Worm (Caenorhabditis elegans): ENCODE data around the gene hmt-1.
A peak's percentile ranks its signal among the peaks of the same experiment; 100 is the strongest.

The hmt-1 gene

DNA sequence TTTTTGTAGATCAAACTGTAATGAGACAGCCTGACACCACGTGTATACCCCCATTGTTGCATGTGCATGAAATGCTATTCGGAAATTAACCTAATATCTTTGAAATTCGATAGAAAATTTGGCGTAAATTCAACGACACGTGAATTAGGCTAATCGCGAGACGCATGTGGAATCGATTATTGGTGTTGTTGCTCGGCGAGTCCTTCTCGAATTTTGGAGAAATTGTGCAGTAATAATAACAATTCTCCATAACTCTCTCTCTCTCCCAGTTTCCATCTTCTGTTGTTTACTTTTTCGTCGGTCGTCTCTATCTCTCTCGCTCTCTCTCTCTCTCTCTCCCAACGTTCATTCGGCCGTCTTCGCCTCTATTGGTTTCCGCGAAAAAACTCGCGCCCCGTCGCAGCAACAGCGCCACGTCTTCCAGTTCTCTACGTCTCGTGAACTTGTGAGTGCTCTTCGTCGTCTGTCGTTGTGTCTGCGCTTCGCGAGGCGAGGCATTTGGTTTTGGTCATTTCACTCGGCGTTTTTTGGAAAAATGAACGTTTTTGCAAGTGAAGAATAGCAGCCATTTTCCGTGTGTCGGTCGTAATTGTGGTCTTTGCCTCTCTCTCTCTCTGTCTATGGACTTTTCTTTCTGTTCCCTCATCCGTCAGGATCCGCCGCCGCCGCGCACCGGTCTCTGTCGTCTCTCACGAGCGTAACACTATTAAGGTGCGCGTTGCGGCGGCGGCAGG is 45.1 kb downstream of the hmt-1 start (continued):
- TF ChIP-seq ceh-90 (tag; optimal IDR thresholded peaks at IDR 0.05) (no peak), nhr-47 (tag; optimal IDR thresholded peaks at IDR 0.05) (peak; percentile 72), unc-30 (tag; optimal IDR thresholded peaks at IDR 0.05) (no peak), irx-1 (tag; optimal IDR thresholded peaks at IDR 0.05) (no peak), dsc-1 (tag; optimal IDR thresholded peaks at IDR 0.05) (peak; percentile 90), lin-13 (GFP tag; optimal IDR thresholded peaks at IDR 0.05) (peak; percentile 12), C16A3.4 (tag; optimal IDR thresholded peaks at IDR 0.05) (peak; percentile 20), ceh-88 (GFP tag; IDR thresholded peaks at IDR 0.05) (peak; percentile 18; the same call in 1 of the 2 replicates), hpl-2 (GFP tag; optimal IDR thresholded peaks at IDR 0.05) (no peak), nhr-77 (tag; optimal IDR thresholded peaks at IDR 0.05) (peak; percentile 13)

- no peak for TF ChIP-seq efl-3 (GFP tag; optimal IDR thresholded peaks at IDR 0.05)
- TF ChIP-seq mef-2 (tag; optimal IDR thresholded peaks at IDR 0.05), result no peak
- no peak for TF ChIP-seq grh-1 (GFP tag; IDR thresholded peaks at IDR 0.05)
- TF ChIP-seq nhr-20 (tag; optimal IDR thresholded peaks at IDR 0.05), result no peak
- TF ChIP-seq nhr-11 (tag; optimal IDR thresholded peaks at IDR 0.05), result no peak
- no peak for TF ChIP-seq ceh-8 (GFP tag; optimal IDR thresholded peaks at IDR 0.05)
- no peak for TF ChIP-seq aly-2 (tag; optimal IDR thresholded peaks at IDR 0.05)
- TF ChIP-seq egl-27 (tag; optimal IDR thresholded peaks at IDR 0.05), result no peak
- TF ChIP-seq jun-1 (tag; optimal IDR thresholded peaks at IDR 0.05), result no peak
- TF ChIP-seq unc-98 (GFP tag; IDR thresholded peaks at IDR 0.05), result no peak
- no peak for TF ChIP-seq snu-23 (GFP tag; optimal IDR thresholded peaks at IDR 0.05)
- TF ChIP-seq ceh-63 (GFP tag; optimal IDR thresholded peaks at IDR 0.05), result no peak
- TF ChIP-seq zip-4 (GFP tag; optimal IDR thresholded peaks at IDR 0.05), result no peak
Observed at ce11 chrIII:11054032-11054431, 45.7 kb downstream of the hmt-1 start.

DNA sequence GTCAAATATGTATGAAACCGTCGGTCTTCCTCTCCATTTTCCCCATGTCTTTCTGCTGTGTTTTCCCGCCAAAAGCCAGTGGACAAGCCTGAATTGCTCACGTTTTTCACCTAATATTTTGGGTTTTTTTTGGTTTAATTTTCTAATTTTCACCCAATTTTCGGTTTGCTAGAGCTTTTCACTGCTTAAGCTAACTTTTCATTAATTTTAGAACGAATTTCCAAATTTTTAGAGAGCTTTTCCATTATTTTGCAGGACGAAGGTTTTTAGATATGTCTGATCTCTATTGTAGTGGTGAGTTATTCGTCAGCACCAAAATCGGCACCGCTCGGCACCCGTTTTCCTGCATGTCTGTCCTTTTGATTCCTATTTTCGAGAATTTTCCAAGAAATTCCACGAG is 46.2 kb downstream of the hmt-1 start:
- TF ChIP-seq nhr-47 (tag; optimal IDR thresholded peaks at IDR 0.05) (no peak), nhr-71 (tag; optimal IDR thresholded peaks at IDR 0.05) (no peak), skn-1 (tag; optimal IDR thresholded peaks at IDR 0.05) (no peak), sptf-1 (tag; optimal IDR thresholded peaks at IDR 0.05) (no peak), zip-4 (GFP tag; optimal IDR thresholded peaks at IDR 0.05) (no peak), nhr-84 (tag; optimal IDR thresholded peaks at IDR 0.05) (no peak), nhr-237 (tag; optimal IDR thresholded peaks at IDR 0.05) (no peak), hlh-4 (tag; optimal IDR thresholded peaks at IDR 0.05) (no peak), aha-1 (tag; optimal IDR thresholded peaks at IDR 0.05) (no peak), unc-98 (GFP tag; IDR thresholded peaks at IDR 0.05) (no peak)

DNA sequence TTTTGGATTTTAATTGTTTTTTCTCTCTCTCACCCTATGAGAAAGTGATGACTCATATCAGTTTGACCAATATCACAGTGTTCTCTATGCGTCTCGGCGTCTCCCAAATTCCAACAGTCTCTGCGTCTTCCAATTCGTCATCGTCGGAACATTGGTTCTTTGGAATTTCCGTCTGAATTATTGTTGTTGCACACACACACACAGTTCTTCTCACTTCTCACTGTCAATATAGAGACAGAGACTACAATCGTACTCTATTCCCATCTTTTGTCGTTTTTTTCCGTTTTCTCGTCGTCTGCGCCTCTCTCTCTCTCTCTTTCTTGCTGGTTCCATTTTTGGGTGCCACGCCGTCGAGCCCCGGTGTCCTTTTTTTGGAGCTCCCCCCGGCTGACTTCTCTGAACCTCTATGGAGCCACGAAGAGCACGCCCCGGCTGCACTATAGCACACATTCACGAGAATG is 49.1 kb downstream of the hmt-1 start:
- no peak for TF ChIP-seq rnt-1 (tag; optimal IDR thresholded peaks at IDR 0.05)
- TF ChIP-seq lin-14 (GFP tag; optimal IDR thresholded peaks at IDR 0.05), result peak; percentile 63
- no peak for TF ChIP-seq aly-2 (tag; optimal IDR thresholded peaks at IDR 0.05)
- TF ChIP-seq lin-13 (GFP tag; optimal IDR thresholded peaks at IDR 0.05), result no peak
- no peak for TF ChIP-seq nhr-76 (tag; optimal IDR thresholded peaks at IDR 0.05)
- TF ChIP-seq efl-1 (optimal IDR thresholded peaks at IDR 0.05), result no peak
- peak in 1 of 2 experiments; percentile 58 for TF ChIP-seq efl-1 (GFP tag; optimal IDR thresholded peaks at IDR 0.05 in 1 of 2)

ce11 chrIII:11046549-11046948 is 53.2 kb downstream of the hmt-1 start:
- peak in 1 of 2 experiments; percentile 28 for TF ChIP-seq lin-35 (GFP tag; optimal IDR thresholded peaks at IDR 0.05)
- no peak for TF ChIP-seq ces-1 (GFP tag; optimal IDR thresholded peaks at IDR 0.05)
- no peak for TF ChIP-seq aly-2 (tag; optimal IDR thresholded peaks at IDR 0.05)
- no peak for TF ChIP-seq swsn-7 (tag; optimal IDR thresholded peaks at IDR 0.05)
- TF ChIP-seq mep-1 (tag; optimal IDR thresholded peaks at IDR 0.05), result no peak
- TF ChIP-seq pag-3 (tag; optimal IDR thresholded peaks at IDR 0.05; ENCODE audit: borderline replicate concordance, insufficient read depth), result no peak
- no peak for TF ChIP-seq fos-1 (tag; optimal IDR thresholded peaks at IDR 0.05)
- peak; percentile 31 for TF ChIP-seq lin-14 (GFP tag; optimal IDR thresholded peaks at IDR 0.05)
- no peak for TF ChIP-seq zag-1 (tag; optimal IDR thresholded peaks at IDR 0.05)
- TF ChIP-seq blmp-1 (tag; optimal IDR thresholded peaks at IDR 0.05), result peak; percentile 80
- TF ChIP-seq elt-3 (tag; optimal IDR thresholded peaks at IDR 0.05), result peak in 1 of 6 experiments; percentile 47
- no peak for TF ChIP-seq elt-2 (tag; optimal IDR thresholded peaks at IDR 0.05)
- no peak for TF ChIP-seq unc-62 (GFP tag; optimal IDR thresholded peaks at IDR 0.05)
- TF ChIP-seq ceh-88 (GFP tag; IDR thresholded peaks at IDR 0.05), result no peak
- TF ChIP-seq nhr-84 (tag; optimal IDR thresholded peaks at IDR 0.05), result no peak

All from whole organism, L1 larva.